Fruit fly (Drosophila melanogaster) whole organism, embryonic: ENCODE data around the gene Cpr.

Experiments used
- CG10147 ChIP-seq: fragments of 200-800 bp; sonication (Bioruptor generic); optimal IDR thresholded peaks from 2 replicates; lab custom pipeline; 2019; ENCODE audit warnings: missing biosample characterization, mild to moderate bottlenecking, missing genetic modification characterization, moderate library complexity
- CG1024 ChIP-seq: fragments of 200-800 bp; sonication (Bioruptor generic); IDR thresholded peaks from 2 replicates; pipeline ENCODE4 v1.3.6; 2022; ENCODE audit warnings: missing biosample characterization, missing genetic modification characterization
- CG12299 ChIP-seq: fragments of 200-800 bp; sonication (Bioruptor generic); optimal IDR thresholded peaks from 2 replicates; lab custom pipeline; 2018; ENCODE audit warnings: missing biosample characterization, mild to moderate bottlenecking, missing genetic modification characterization
- CG1233 ChIP-seq: fragments of 200-800 bp; sonication (Bioruptor generic); optimal IDR thresholded peaks from 4 replicates; lab custom pipeline; 2018; ENCODE audit warnings: missing biosample characterization, mild to moderate bottlenecking, missing genetic modification characterization
- CG15073 ChIP-seq: fragments of 200-800 bp; sonication (Bioruptor generic); optimal IDR thresholded peaks from 2 replicates; lab custom pipeline; 2016; ENCODE audit warnings: missing biosample characterization, missing genetic modification characterization
- CG1602 ChIP-seq: fragments of 200-800 bp; sonication (Bioruptor generic); optimal IDR thresholded peaks from 3 replicates; lab custom pipeline; 2016; ENCODE audit warnings: missing biosample characterization, missing genetic modification characterization
- CG17328 ChIP-seq: fragments of 200-800 bp; sonication (Bioruptor generic); IDR thresholded peaks from 2 replicates; pipeline ENCODE4 v1.3.6; 2022; ENCODE audit warnings: missing biosample characterization, missing genetic modification characterization
- CG17612 ChIP-seq: fragments of 200-800 bp; sonication (Bioruptor generic); IDR thresholded peaks from 2 replicates; pipeline ENCODE4 v1.3.6; 2022; ENCODE audit warnings: missing biosample characterization, missing genetic modification characterization
- CG2120 ChIP-seq: fragments of 200-800 bp; sonication (Bioruptor generic); optimal IDR thresholded peaks from 3 replicates; lab custom pipeline; 2016; ENCODE audit warnings: missing biosample characterization, missing genetic modification characterization
- CG33213 ChIP-seq: fragments of 200-800 bp; sonication (Bioruptor generic); optimal IDR thresholded peaks from 3 replicates; lab custom pipeline; 2016; ENCODE audit warnings: missing biosample characterization, missing genetic modification characterization
- CG3407 ChIP-seq: fragments of 200-800 bp; sonication (Bioruptor generic); optimal IDR thresholded peaks from 2 replicates; lab custom pipeline; 2018; ENCODE audit warnings: missing biosample characterization, mild to moderate bottlenecking, missing genetic modification characterization
- CG34422 ChIP-seq: fragments of 200-800 bp; sonication (Bioruptor generic); IDR thresholded peaks from 3 replicates; pipeline ENCODE4 v1.3.6; 2022; ENCODE audit warnings: missing biosample characterization, missing genetic modification characterization
- CG4424 ChIP-seq: fragments of 200-800 bp; sonication (Bioruptor generic); optimal IDR thresholded peaks from 3 replicates; lab custom pipeline; 2016; ENCODE audit warnings: missing biosample characterization, missing genetic modification characterization
- CG4707 ChIP-seq: fragments of 200-800 bp; sonication (Bioruptor generic); optimal IDR thresholded peaks from 2 replicates; lab custom pipeline; 2018; ENCODE audit warnings: missing biosample characterization, mild to moderate bottlenecking, missing genetic modification characterization, moderate library complexity
- CG4820 ChIP-seq: fragments of 200-800 bp; sonication (Bioruptor generic); optimal IDR thresholded peaks from 3 replicates; lab custom pipeline; 2016; ENCODE audit warnings: missing biosample characterization, missing genetic modification characterization
- CG8089 ChIP-seq: fragments of 200-800 bp; sonication (Bioruptor generic); optimal IDR thresholded peaks from 3 replicates; lab custom pipeline; 2016; ENCODE audit warnings: missing biosample characterization, missing genetic modification characterization
- Dll ChIP-seq: fragments of 200-800 bp; sonication (Bioruptor generic); IDR thresholded peaks from 4 replicates; pipeline ENCODE4 v1.3.6; 2022; ENCODE audit warnings: missing biosample characterization, missing genetic modification characterization; ENCODE audit not compliant: partially characterized antibody
- Hr3 ChIP-seq: fragments of 200-800 bp; sonication (Bioruptor generic); optimal IDR thresholded peaks from 3 replicates; lab custom pipeline; 2016; ENCODE audit warnings: missing biosample characterization, missing genetic modification characterization
- Hsf ChIP-seq: fragments of 200-800 bp; sonication (Bioruptor generic); optimal IDR thresholded peaks from 3 replicates; lab custom pipeline; 2016; ENCODE audit warnings: missing biosample characterization, missing genetic modification characterization
- MESR4 ChIP-seq: fragments of 200-800 bp; sonication (Bioruptor generic); optimal IDR thresholded peaks from 2 replicates; lab custom pipeline; 2018; ENCODE audit warnings: missing biosample characterization, mild to moderate bottlenecking, missing genetic modification characterization, moderate library complexity
- Myb ChIP-seq: fragments of 200-800 bp; sonication (Bioruptor generic); optimal IDR thresholded peaks from 2 replicates; lab custom pipeline; 2016; ENCODE audit warnings: missing biosample characterization, missing genetic modification characterization
- NC2β ChIP-seq: fragments of 200-800 bp; sonication (Bioruptor generic); optimal IDR thresholded peaks from 2 replicates; lab custom pipeline; 2016; ENCODE audit warnings: missing biosample characterization, missing genetic modification characterization
- Optix ChIP-seq: fragments of 200-800 bp; sonication (Bioruptor generic); IDR thresholded peaks from 3 replicates; pipeline ENCODE4 v1.3.6; 2022; ENCODE audit warnings: missing biosample characterization, missing genetic modification characterization
- Six4 ChIP-seq: fragments of 200-800 bp; sonication (Bioruptor generic); optimal IDR thresholded peaks from 2 replicates; lab custom pipeline; 2016; ENCODE audit warnings: missing biosample characterization, missing genetic modification characterization
- Spps ChIP-seq: fragments of 200-800 bp; sonication (Bioruptor generic); optimal IDR thresholded peaks from 2 replicates; lab custom pipeline; 2018; ENCODE audit warnings: missing biosample characterization, mild to moderate bottlenecking, missing genetic modification characterization
- bab2 ChIP-seq: fragments of 200-800 bp; sonication (Bioruptor generic); optimal IDR thresholded peaks from 2 replicates; lab custom pipeline; 2016; ENCODE audit warnings: missing biosample characterization, missing genetic modification characterization
- chif ChIP-seq, 2 experiments: fragments of 200-800 bp; sonication (Bioruptor generic); optimal IDR thresholded peaks; 3 replicates each; lab custom pipeline; 2016; ENCODE audit warnings: missing biosample characterization in 2 of 2, missing genetic modification characterization in 2 of 2
- dm ChIP-seq: fragments of 200-800 bp; sonication (Bioruptor generic); optimal IDR thresholded peaks from 3 replicates; lab custom pipeline; 2016; ENCODE audit warnings: missing biosample characterization, missing genetic modification characterization
- ewg ChIP-seq: fragments of 200-800 bp; sonication (Bioruptor generic); optimal IDR thresholded peaks from 3 replicates; lab custom pipeline; 2017; ENCODE audit warnings: mild to moderate bottlenecking, missing biosample characterization, missing genetic modification reagents, missing genetic modification characterization
- fd96Cb ChIP-seq: fragments of 200-800 bp; sonication (Bioruptor generic); optimal IDR thresholded peaks from 2 replicates; lab custom pipeline; 2018; ENCODE audit warnings: missing biosample characterization, mild to moderate bottlenecking, missing genetic modification characterization, moderate library complexity
- gcm ChIP-seq: fragments of 200-800 bp; sonication (Bioruptor generic); optimal IDR thresholded peaks from 2 replicates; lab custom pipeline; 2019; ENCODE audit warnings: missing biosample characterization, mild to moderate bottlenecking, missing genetic modification characterization, moderate library complexity
- ken ChIP-seq: fragments of 200-800 bp; sonication (Bioruptor generic); IDR thresholded peaks from 3 replicates; pipeline ENCODE4 v1.3.6; 2022; ENCODE audit warnings: missing biosample characterization, missing genetic modification characterization
- lov ChIP-seq, 2 experiments: fragments of 200-800 bp in 1 of 2; fragments of >200 bp in 1 of 2; sonication (Bioruptor generic) in 1 of 2; IDR thresholded peaks in 1 of 2; optimal IDR thresholded peaks in 1 of 2; 2 replicates in 1 of 2; 3 replicates in 1 of 2; pipeline versions ENCODE4 v1.3.6 to Lab custom; 2017 to 2022; ENCODE audit warnings: missing biosample characterization in 1 of 2, missing genetic modification characterization in 1 of 2
- mld ChIP-seq: fragments of 200-800 bp; sonication (Bioruptor generic); IDR thresholded peaks from 3 replicates; pipeline ENCODE4 v1.3.6; 2022; ENCODE audit warnings: missing biosample characterization, missing genetic modification characterization; ENCODE audit not compliant: partially characterized antibody
- nom ChIP-seq: fragments of 200-800 bp; sonication (Bioruptor generic); optimal IDR thresholded peaks from 2 replicates; lab custom pipeline; 2017; ENCODE audit warnings: missing biosample characterization, missing genetic modification characterization, mild to moderate bottlenecking, moderate library complexity, missing genetic modification reagents
- onecut ChIP-seq: fragments of 200-800 bp; sonication (Bioruptor generic); IDR thresholded peaks from 2 replicates; pipeline ENCODE4 v1.3.6; 2022; ENCODE audit warnings: missing biosample characterization, missing genetic modification characterization
- run ChIP-seq: fragments of 200-800 bp; sonication (Bioruptor generic); optimal IDR thresholded peaks from 3 replicates; lab custom pipeline; 2018; ENCODE audit warnings: missing biosample characterization, mild to moderate bottlenecking, missing genetic modification characterization
- schlank ChIP-seq: fragments of 200-800 bp; sonication (Bioruptor generic); optimal IDR thresholded peaks from 2 replicates; lab custom pipeline; 2018; ENCODE audit warnings: missing biosample characterization, mild to moderate bottlenecking, missing genetic modification characterization
- sd ChIP-seq: fragments of 200-800 bp; sonication (Bioruptor generic); optimal IDR thresholded peaks from 3 replicates; lab custom pipeline; 2018; ENCODE audit warnings: missing biosample characterization, mild to moderate bottlenecking, missing genetic modification characterization, moderate library complexity
- seq ChIP-seq: fragments of 200-800 bp; sonication (Bioruptor generic); IDR thresholded peaks from 2 replicates; pipeline ENCODE4 v1.3.6; 2022; ENCODE audit warnings: missing biosample characterization, missing genetic modification characterization
- sisA ChIP-seq: fragments of 200-800 bp; sonication (Bioruptor generic); IDR thresholded peaks from 2 replicates; pipeline ENCODE4 v1.3.6; 2022; ENCODE audit warnings: missing biosample characterization, missing genetic modification characterization
- slp2 ChIP-seq: fragments of 200-800 bp; sonication (Bioruptor generic); optimal IDR thresholded peaks from 2 replicates; lab custom pipeline; 2016; ENCODE audit warnings: missing biosample characterization, missing genetic modification characterization
- stc ChIP-seq: fragments of 200-800 bp; sonication (Bioruptor generic); IDR thresholded peaks from 2 replicates; pipeline ENCODE4 v1.3.6; 2022; ENCODE audit warnings: missing biosample characterization, missing genetic modification characterization
- tx ChIP-seq: fragments of 200-800 bp; sonication (Bioruptor generic); optimal IDR thresholded peaks from 2 replicates; lab custom pipeline; 2016; ENCODE audit warnings: missing biosample characterization, missing genetic modification characterization
- vfl ChIP-seq: fragments of 200-800 bp; sonication (Bioruptor generic); optimal IDR thresholded peaks from 2 replicates; lab custom pipeline; 2016; ENCODE audit warnings: missing biosample characterization, missing genetic modification characterization
- zen2 ChIP-seq: fragments of 200-800 bp; sonication (Bioruptor generic); IDR thresholded peaks from 3 replicates; pipeline ENCODE4 v1.3.6; 2022; ENCODE audit warnings: missing biosample characterization, missing genetic modification characterization; ENCODE audit not compliant: partially characterized antibody
- zfh1 ChIP-seq: fragments of 200-800 bp; sonication (Bioruptor generic); IDR thresholded peaks from 3 replicates; pipeline ENCODE4 v1.3.6; 2022; ENCODE audit warnings: missing biosample characterization, missing genetic modification characterization

Cpr gene

dm6 chr2L:6339010-6339897, 618 bp downstream of the Cpr start (continued):
- TF ChIP-seq zfh1 (GFP tag; lab: Robert Waterston, UW) (0 out of 3 replicates have a peak, but pooled peaks have one; percentile 34), CG1233 (GFP tag; lab: Kevin White, UChicago) (no peak), ken (GFP tag; lab: Robert Waterston, UW) (no peak), Hsf (GFP tag; lab: Kevin White, UChicago) (peak; percentile 32), slp2 (GFP tag; lab: Kevin White, UChicago) (peak; percentile 10), Six4 (GFP tag; lab: Kevin White, UChicago) (peak; percentile 23), tx (peak; percentile 44), lov (optimal IDR thresholded peaks at IDR 0.05; lab: Kevin White, UChicago) (no peak), lov (GFP tag; IDR thresholded peaks at IDR 0.05; lab: Robert Waterston, UW) (peak; percentile 4; the same call in 1 of the 3 replicates), ewg (GFP tag; lab: Kevin White, UChicago) (no peak), CG1024 (GFP tag; lab: Robert Waterston, UW) (no peak), mld (peak; percentile 31; the same call in 1 of the 3 replicates), CG4424 (GFP tag; lab: Kevin White, UChicago) (peak; percentile 44), Dll (GFP tag; lab: Robert Waterston, UW) (0 out of 4 replicates have a peak, but pooled peaks have one; percentile 29), bab2 (GFP tag; lab: Kevin White, UChicago) (peak; percentile 65), gcm (GFP tag; lab: Kevin White, UChicago) (no peak), NC2β (GFP tag; lab: Kevin White, UChicago) (no peak), chif (GFP tag; optimal IDR thresholded peaks at IDR 0.05; lab: Kevin White, UChicago) (peak in 1 of 2 experiments; percentile 63), Hr3 (GFP tag; lab: Kevin White, UChicago) (peak; percentile 28), stc (GFP tag; lab: Robert Waterston, UW) (no peak), CG3407 (GFP tag; lab: Kevin White, UChicago) (no peak), CG12299 (tag; lab: Kevin White, UChicago) (no peak), CG4707 (no peak), sisA (GFP tag; lab: Robert Waterston, UW) (no peak), MESR4 (no peak), onecut (GFP tag; lab: Robert Waterston, UW) (peak; percentile 27; the same call in 1 of the 2 replicates), CG4820 (GFP tag; lab: Kevin White, UChicago) (peak; percentile 12), CG17328 (GFP tag; lab: Robert Waterston, UW) (peak; percentile 17; the same call in 1 of the 2 replicates), nom (GFP tag; lab: Kevin White, UChicago) (peak; percentile 94), seq (GFP tag; lab: Robert Waterston, UW) (0 out of 2 replicates have a peak, but pooled peaks have one; percentile 51), run (tag; lab: Kevin White, UChicago) (no peak), CG10147 (GFP tag; lab: Kevin White, UChicago) (no peak), vfl (GFP tag; lab: Kevin White, UChicago) (no peak), CG8089 (GFP tag; lab: Kevin White, UChicago) (no peak), fd96Cb (tag; lab: Kevin White, UChicago) (peak; percentile 41), CG34422 (GFP tag; lab: Robert Waterston, UW) (peak; percentile 69; the same call in 2 of the 3 replicates), sd (tag; lab: Kevin White, UChicago) (no peak), schlank (tag; lab: Kevin White, UChicago) (peak; percentile 42), Spps (tag; lab: Kevin White, UChicago) (peak; percentile 21), CG2120 (GFP tag; lab: Kevin White, UChicago) (peak; percentile 71), Myb (peak; percentile 11), dm (GFP tag; lab: Kevin White, UChicago) (peak; percentile 18), CG1602 (GFP tag; lab: Kevin White, UChicago) (no peak), CG33213 (peak; percentile 62), CG17612 (GFP tag; lab: Robert Waterston, UW) (no peak), Optix (GFP tag; lab: Robert Waterston, UW) (no peak; the same call in 2 of the 3 replicates), CG15073 (GFP tag; lab: Kevin White, UChicago) (no peak), zen2 (no peak)
